Worm (Caenorhabditis elegans): ENCODE results near the gene casy-1.

DNA sequence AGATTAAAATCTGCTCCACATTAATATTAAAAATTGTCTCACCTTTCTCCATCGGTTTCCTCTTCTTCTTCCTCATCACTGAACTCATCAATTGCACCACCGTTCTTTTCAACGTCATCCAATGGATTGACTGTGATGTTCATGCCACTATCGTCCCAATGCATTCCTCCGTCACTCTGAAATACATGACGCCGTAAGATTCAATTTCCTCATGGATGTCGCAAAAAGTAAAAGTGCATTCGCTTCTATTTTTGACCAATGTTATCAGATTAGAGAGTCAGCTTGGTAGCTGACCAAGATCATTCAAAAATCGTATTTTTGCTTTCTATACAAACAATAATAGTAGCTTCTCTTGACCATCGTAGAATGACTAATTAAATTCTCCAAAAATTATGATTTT lies 10.0 kb downstream of the casy-1 start:
- no peak for TF ChIP-seq F13H6.1 (tag; optimal IDR thresholded peaks at IDR 0.05)
- TF ChIP-seq R02D3.7 (tag; optimal IDR thresholded peaks at IDR 0.05), result no peak
- TF ChIP-seq lin-11 (tag; optimal IDR thresholded peaks at IDR 0.05), result no peak
- TF ChIP-seq sma-9 (GFP tag; optimal IDR thresholded peaks at IDR 0.05), result no peak
- TF ChIP-seq sma-9 (tag; optimal IDR thresholded peaks at IDR 0.05), result no peak
- TF ChIP-seq nhr-11 (tag; optimal IDR thresholded peaks at IDR 0.05), result no peak
- TF ChIP-seq elt-1 (tag; optimal IDR thresholded peaks at IDR 0.05), result no peak
- no peak for TF ChIP-seq snpc-4 (tag; optimal IDR thresholded peaks at IDR 0.05)
